Worm (Caenorhabditis elegans): ENCODE data around the gene F33C8.2.

DNA sequence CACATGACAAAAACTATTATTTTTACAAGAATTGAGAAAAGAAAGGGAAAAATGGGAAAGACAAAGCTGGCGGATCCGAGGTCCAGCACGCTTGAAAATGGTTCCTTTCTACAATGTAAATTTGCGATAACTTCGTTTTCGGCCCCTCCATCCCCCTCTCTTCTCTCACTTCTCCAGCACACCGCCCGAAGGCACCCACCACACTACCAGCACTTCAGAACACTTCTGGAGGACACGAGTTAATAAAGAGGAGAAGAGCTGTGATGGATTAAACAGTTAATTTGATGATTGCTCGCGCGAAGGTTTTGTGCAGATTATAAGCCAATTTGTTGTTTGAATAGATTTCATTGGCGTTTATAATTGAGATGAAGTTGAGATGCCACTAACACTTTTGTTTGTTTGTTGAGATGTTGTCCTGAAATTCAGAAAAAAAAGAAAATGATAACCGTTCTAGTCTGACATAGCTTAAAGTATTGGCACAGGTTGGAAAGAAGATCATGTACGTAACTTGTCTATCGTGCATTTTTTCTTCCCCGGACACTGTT lies 26.5 kb upstream of the F33C8.2 start:
- TF ChIP-seq ama-1 (optimal IDR thresholded peaks at IDR 0.05): no peak
- TF ChIP-seq aha-1 (tag): no peak
- no peak for TF ChIP-seq lin-15B (tag; optimal IDR thresholded peaks at IDR 0.05)
- TF ChIP-seq mdl-1 (tag; optimal IDR thresholded peaks at IDR 0.05): no peak
- TF ChIP-seq egl-27 (tag; optimal IDR thresholded peaks at IDR 0.05): no peak
- TF ChIP-seq nhr-25 (tag; optimal IDR thresholded peaks at IDR 0.05; ENCODE audit: borderline replicate concordance, insufficient read depth): no peak
- no peak for TF ChIP-seq lin-38 (GFP tag; IDR thresholded peaks at IDR 0.05)
- no peak for TF ChIP-seq fkh-10 (GFP tag; optimal IDR thresholded peaks at IDR 0.05)
- TF ChIP-seq jun-1 (tag; optimal IDR thresholded peaks at IDR 0.05): no peak
- no peak for TF ChIP-seq nhr-42 (GFP tag; IDR thresholded peaks at IDR 0.05)
- no peak for TF ChIP-seq nhr-76 (tag; optimal IDR thresholded peaks at IDR 0.05)
- TF ChIP-seq lsy-2 (tag; optimal IDR thresholded peaks at IDR 0.05): no peak
- no peak for TF ChIP-seq skn-1 (tag; optimal IDR thresholded peaks at IDR 0.05)
- no peak for TF ChIP-seq pha-4 (GFP tag; IDR thresholded peaks at IDR 0.05)
- no peak for TF ChIP-seq pha-4 (tag; optimal IDR thresholded peaks at IDR 0.05)
